Worm (Caenorhabditis elegans) whole organism, late embryonic: Measurements from ENCODE around the gene chil-9.

Experiments
- ama-1 ChIP-seq: fragments of 150-350 bp; optimal IDR thresholded peaks from 2 replicates; lab custom pipeline; 2014
- ceh-19 ChIP-seq: fragments of 200-800 bp; sonication (Bioruptor generic); optimal IDR thresholded peaks from 2 replicates; lab custom pipeline; 2018; ENCODE audit warnings: mild to moderate bottlenecking, missing genetic modification characterization, missing compliant biosample characterization
- dmd-4 ChIP-seq: sonication (generic microtip); optimal IDR thresholded peaks from 2 replicates; lab custom pipeline; 2016; ENCODE audit warnings: borderline replicate concordance, missing genetic modification characterization, missing compliant biosample characterization
- dve-1 ChIP-seq: sonication (generic microtip); optimal IDR thresholded peaks from 2 replicates; lab custom pipeline; 2017; ENCODE audit warnings: antibody characterized with exemption, mild to moderate bottlenecking, missing genetic modification characterization, missing compliant biosample characterization
- elt-2 ChIP-seq: sonication (generic microtip); optimal IDR thresholded peaks from 2 replicates; lab custom pipeline; 2016; ENCODE audit warnings: missing genetic modification reagents, missing genetic modification characterization, missing compliant biosample characterization
- lin-11 ChIP-seq: fragments of 200-800 bp; sonication (Bioruptor generic); optimal IDR thresholded peaks from 2 replicates; lab custom pipeline; 2018; ENCODE audit warnings: mild to moderate bottlenecking, missing genetic modification characterization, missing compliant biosample characterization
- madf-2 ChIP-seq: sonication (generic microtip); optimal IDR thresholded peaks from 2 replicates; lab custom pipeline; 2017; ENCODE audit warnings: missing genetic modification characterization, missing compliant biosample characterization
- nhr-232 ChIP-seq: sonication (generic microtip); optimal IDR thresholded peaks from 2 replicates; lab custom pipeline; 2016; ENCODE audit warnings: missing genetic modification characterization, missing compliant biosample characterization
- odd-2 ChIP-seq: sonication (generic microtip); optimal IDR thresholded peaks from 2 replicates; lab custom pipeline; 2017; ENCODE audit warnings: antibody characterized with exemption, mild to moderate bottlenecking, missing genetic modification characterization, missing compliant biosample characterization
- pag-3 ChIP-seq: sonication (generic microtip); optimal IDR thresholded peaks from 2 replicates; lab custom pipeline; 2016; ENCODE audit warnings: missing compliant biosample characterization, missing genetic modification characterization, borderline replicate concordance
- pha-4 ChIP-seq: fragments of 150-350 bp; optimal IDR thresholded peaks from 2 replicates; lab custom pipeline; 2018; ENCODE audit warnings: missing biosample characterization, missing genetic modification reagents, missing genetic modification characterization
- tbx-2 ChIP-seq: sonication (generic microtip); optimal IDR thresholded peaks from 2 replicates; lab custom pipeline; 2016; ENCODE audit warnings: missing genetic modification characterization, missing compliant biosample characterization
- unc-55 ChIP-seq: sonication (generic microtip); optimal IDR thresholded peaks from 2 replicates; lab custom pipeline; 2017; ENCODE audit warnings: missing biosample characterization, missing genetic modification reagents, missing genetic modification characterization

DNA sequence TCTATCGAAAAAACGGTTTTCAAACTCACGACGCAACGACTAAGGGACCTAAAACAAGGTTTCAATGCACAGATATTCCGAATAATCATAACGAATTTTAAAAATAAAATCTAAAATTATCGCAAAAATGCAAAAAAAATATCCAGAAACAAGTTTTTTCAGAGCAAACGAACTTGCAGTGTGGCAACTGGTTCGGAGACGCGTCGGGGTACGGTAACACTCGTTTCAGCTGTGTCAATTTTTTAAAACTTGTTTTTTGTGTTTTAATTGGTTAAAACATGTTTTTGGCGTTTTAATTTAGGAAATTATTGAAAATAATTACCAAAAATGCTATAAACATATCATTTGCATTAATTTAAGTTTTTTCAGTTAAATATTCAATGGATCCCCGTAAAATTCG is 47.3 kb upstream of the chil-9 start, which contains the start of gene C08H9.16:
- no peak for TF ChIP-seq nhr-232 (tag; lab: Kevin White, UChicago)
- TF ChIP-seq odd-2 (tag; lab: Kevin White, UChicago): no peak
- no peak for TF ChIP-seq ceh-19 (GFP tag; lab: Kevin White, UChicago)
- no peak for TF ChIP-seq elt-2 (tag; lab: Kevin White, UChicago)
- no peak for TF ChIP-seq pha-4 (tag; lab: Kevin White, UChicago)
- TF ChIP-seq madf-2 (tag; lab: Kevin White, UChicago): no peak
- no peak for TF ChIP-seq unc-55 (GFP tag; lab: Kevin White, UChicago)
- no peak for TF ChIP-seq dmd-4 (tag; lab: Kevin White, UChicago)
- TF ChIP-seq tbx-2 (tag; lab: Kevin White, UChicago): no peak
- no peak for TF ChIP-seq pag-3 (tag; lab: Kevin White, UChicago)
- TF ChIP-seq ama-1: no peak
- TF ChIP-seq lin-11 (tag; lab: Kevin White, UChicago): no peak
- no peak for TF ChIP-seq dve-1 (tag; lab: Kevin White, UChicago)
